Fruit fly (Drosophila melanogaster) whole organism, prepupa: ENCODE measurements around the gene CG4408.
A peak's percentile ranks its signal among the peaks of the same experiment; 100 is the strongest.

Experiments
- Blimp-1 ChIP-seq: fragments of 200-800 bp; sonication (Bioruptor generic); optimal IDR thresholded peaks from 3 replicates; lab custom pipeline; 2017; ENCODE audit warnings: missing biosample characterization, missing genetic modification characterization, mild to moderate bottlenecking, moderate library complexity, missing genetic modification reagents
- CG15336 ChIP-seq: fragments of 200-800 bp; sonication (Bioruptor generic); IDR thresholded peaks from 2 replicates; pipeline ENCODE4 v1.3.6; 2022; ENCODE audit warnings: missing biosample characterization, missing genetic modification characterization
- CG3032 ChIP-seq: fragments of 200-800 bp; optimal IDR thresholded peaks from 2 replicates; lab custom pipeline; 2019; ENCODE audit warnings: missing biosample characterization, mild to moderate bottlenecking, missing genetic modification characterization, moderate library complexity
- CG31627 ChIP-seq: fragments of 200-800 bp; sonication (Bioruptor generic); optimal IDR thresholded peaks from 3 replicates; lab custom pipeline; 2016; ENCODE audit warnings: missing biosample characterization, missing genetic modification characterization
- CG32006 ChIP-seq: fragments of 200-800 bp; sonication (Bioruptor generic); optimal IDR thresholded peaks from 3 replicates; lab custom pipeline; 2017; ENCODE audit warnings: missing biosample characterization, mild to moderate bottlenecking, missing genetic modification characterization
- CG34406 ChIP-seq: fragments of 200-800 bp; sonication (Bioruptor generic); optimal IDR thresholded peaks from 3 replicates; lab custom pipeline; 2016; ENCODE audit warnings: missing biosample characterization, missing genetic modification characterization
- CG3919 ChIP-seq: fragments of 200-800 bp; sonication (Bioruptor generic); optimal IDR thresholded peaks from 3 replicates; lab custom pipeline; 2016; ENCODE audit warnings: missing biosample characterization, missing genetic modification characterization
- CG6792 ChIP-seq: fragments of 200-800 bp; sonication (Bioruptor generic); optimal IDR thresholded peaks from 3 replicates; lab custom pipeline; 2016; ENCODE audit warnings: missing biosample characterization, missing genetic modification characterization
- CG6808 ChIP-seq: fragments of 200-800 bp; sonication (Bioruptor generic); optimal IDR thresholded peaks from 3 replicates; lab custom pipeline; 2017; ENCODE audit warnings: missing biosample characterization, missing genetic modification characterization, mild to moderate bottlenecking, moderate library complexity, missing genetic modification reagents
- CG6854 ChIP-seq: fragments of 200-800 bp; sonication (Bioruptor generic); optimal IDR thresholded peaks from 2 replicates; lab custom pipeline; 2017; ENCODE audit warnings: missing biosample characterization, mild to moderate bottlenecking, missing genetic modification characterization
- CG8119 ChIP-seq: fragments of 200-800 bp; sonication (Bioruptor generic); IDR thresholded peaks from 3 replicates; pipeline ENCODE4 v1.3.6; 2022; ENCODE audit warnings: missing biosample characterization, missing genetic modification characterization
- Eip75B ChIP-seq: fragments of 200-800 bp; sonication (Bioruptor generic); optimal IDR thresholded peaks from 3 replicates; lab custom pipeline; 2016; ENCODE audit warnings: missing biosample characterization, missing genetic modification characterization
- Eip78C ChIP-seq: fragments of 200-800 bp; sonication (Bioruptor generic); peaks from one replicate; lab custom pipeline; 2016; ENCODE audit warnings: missing biosample characterization, missing genetic modification characterization
- Ets21C ChIP-seq: fragments of 200-800 bp; sonication (Bioruptor generic); optimal IDR thresholded peaks from 3 replicates; lab custom pipeline; 2016; ENCODE audit warnings: missing biosample characterization, missing genetic modification characterization
- Ets96B ChIP-seq: fragments of 200-800 bp; optimal IDR thresholded peaks from 2 replicates; lab custom pipeline; 2019; ENCODE audit warnings: missing biosample characterization, mild to moderate bottlenecking, missing genetic modification characterization, moderate library complexity
- Hr39 ChIP-seq: fragments of 200-800 bp; sonication (Bioruptor generic); optimal IDR thresholded peaks from 2 replicates; lab custom pipeline; 2016; ENCODE audit warnings: missing biosample characterization, missing genetic modification characterization
- Hr4 ChIP-seq: fragments of 200-800 bp; sonication (Bioruptor generic); optimal IDR thresholded peaks from 3 replicates; lab custom pipeline; 2016; ENCODE audit warnings: missing biosample characterization, missing genetic modification characterization
- Met ChIP-seq: fragments of 200-800 bp; sonication (Bioruptor generic); optimal IDR thresholded peaks from 3 replicates; lab custom pipeline; 2016; ENCODE audit warnings: missing biosample characterization, missing genetic modification characterization
- OdsH ChIP-seq: fragments of 200-800 bp; sonication (Bioruptor generic); optimal IDR thresholded peaks from 3 replicates; lab custom pipeline; 2016; ENCODE audit warnings: missing biosample characterization, missing genetic modification characterization
- Smox ChIP-seq: fragments of 200-800 bp; sonication (Bioruptor generic); optimal IDR thresholded peaks from 3 replicates; lab custom pipeline; 2016; ENCODE audit warnings: missing biosample characterization, missing genetic modification characterization
- Sox14 ChIP-seq: fragments of 200-800 bp; sonication (Bioruptor generic); optimal IDR thresholded peaks from 3 replicates; lab custom pipeline; 2016; ENCODE audit warnings: missing biosample characterization, missing genetic modification characterization
- Sox15 ChIP-seq: fragments of 200-800 bp; sonication (Bioruptor generic); optimal IDR thresholded peaks from 3 replicates; lab custom pipeline; 2016; ENCODE audit warnings: missing biosample characterization, missing genetic modification characterization
- achi ChIP-seq: fragments of 200-800 bp; sonication (Bioruptor generic); optimal IDR thresholded peaks from 3 replicates; lab custom pipeline; 2016; ENCODE audit warnings: missing biosample characterization, missing genetic modification characterization
- cyc ChIP-seq: fragments of 200-800 bp; sonication (Bioruptor generic); optimal IDR thresholded peaks from 3 replicates; lab custom pipeline; 2016; ENCODE audit warnings: missing biosample characterization, missing genetic modification characterization
- dac ChIP-seq: fragments of 200-800 bp; sonication (Bioruptor generic); optimal IDR thresholded peaks from 2 replicates; lab custom pipeline; 2017; ENCODE audit warnings: missing biosample characterization, mild to moderate bottlenecking, missing genetic modification characterization
- dsx ChIP-seq: fragments of 200-800 bp; optimal IDR thresholded peaks from 3 replicates; lab custom pipeline; 2019; ENCODE audit warnings: missing biosample characterization, mild to moderate bottlenecking, missing genetic modification characterization, moderate library complexity; ENCODE audit not compliant: poor library complexity, severe bottlenecking
- esn ChIP-seq: fragments of 200-800 bp; sonication (Bioruptor generic); optimal IDR thresholded peaks from 2 replicates; lab custom pipeline; 2016; ENCODE audit warnings: missing biosample characterization, mild to moderate bottlenecking, missing genetic modification characterization, moderate library complexity
- fd59A ChIP-seq: fragments of 200-800 bp; sonication (Bioruptor generic); optimal IDR thresholded peaks from 2 replicates; lab custom pipeline; 2017; ENCODE audit warnings: missing biosample characterization, mild to moderate bottlenecking, missing genetic modification characterization, missing genetic modification reagents
- fd85E ChIP-seq: fragments of 200-800 bp; sonication (Bioruptor generic); optimal IDR thresholded peaks from 3 replicates; lab custom pipeline; 2016; ENCODE audit warnings: missing biosample characterization, missing genetic modification characterization
- fkh ChIP-seq: fragments of 200-800 bp; sonication (Bioruptor generic); optimal IDR thresholded peaks from 3 replicates; lab custom pipeline; 2017; ENCODE audit warnings: missing biosample characterization, mild to moderate bottlenecking, missing genetic modification characterization, moderate library complexity
- lz ChIP-seq: fragments of 200-800 bp; sonication (Bioruptor generic); optimal IDR thresholded peaks from 3 replicates; lab custom pipeline; 2016; ENCODE audit warnings: missing biosample characterization, missing genetic modification characterization
- pdm3 ChIP-seq: fragments of 200-800 bp; sonication (Bioruptor generic); optimal IDR thresholded peaks from 3 replicates; lab custom pipeline; 2016; ENCODE audit warnings: missing biosample characterization, missing genetic modification characterization
- salr ChIP-seq, 2 experiments: fragments of 200-800 bp; sonication (Bioruptor generic); optimal IDR thresholded peaks; 3 replicates each; lab custom pipeline; 2016 to 2018; ENCODE audit warnings: missing biosample characterization in 2 of 2, missing genetic modification characterization in 2 of 2, mild to moderate bottlenecking in 1 of 2
- spab ChIP-seq: fragments of 200-800 bp; sonication (Bioruptor generic); optimal IDR thresholded peaks from 2 replicates; lab custom pipeline; 2017; ENCODE audit warnings: missing biosample characterization, mild to moderate bottlenecking, missing genetic modification characterization, missing genetic modification reagents
- topi ChIP-seq: fragments of 200-800 bp; sonication (Bioruptor generic); optimal IDR thresholded peaks from 3 replicates; lab custom pipeline; 2016; ENCODE audit warnings: missing biosample characterization, missing genetic modification characterization
- vri ChIP-seq: fragments of 200-800 bp; sonication (Bioruptor generic); optimal IDR thresholded peaks from 3 replicates; lab custom pipeline; 2016; ENCODE audit warnings: missing biosample characterization, mild to moderate bottlenecking, missing genetic modification characterization

Gene CG4408

DNA sequence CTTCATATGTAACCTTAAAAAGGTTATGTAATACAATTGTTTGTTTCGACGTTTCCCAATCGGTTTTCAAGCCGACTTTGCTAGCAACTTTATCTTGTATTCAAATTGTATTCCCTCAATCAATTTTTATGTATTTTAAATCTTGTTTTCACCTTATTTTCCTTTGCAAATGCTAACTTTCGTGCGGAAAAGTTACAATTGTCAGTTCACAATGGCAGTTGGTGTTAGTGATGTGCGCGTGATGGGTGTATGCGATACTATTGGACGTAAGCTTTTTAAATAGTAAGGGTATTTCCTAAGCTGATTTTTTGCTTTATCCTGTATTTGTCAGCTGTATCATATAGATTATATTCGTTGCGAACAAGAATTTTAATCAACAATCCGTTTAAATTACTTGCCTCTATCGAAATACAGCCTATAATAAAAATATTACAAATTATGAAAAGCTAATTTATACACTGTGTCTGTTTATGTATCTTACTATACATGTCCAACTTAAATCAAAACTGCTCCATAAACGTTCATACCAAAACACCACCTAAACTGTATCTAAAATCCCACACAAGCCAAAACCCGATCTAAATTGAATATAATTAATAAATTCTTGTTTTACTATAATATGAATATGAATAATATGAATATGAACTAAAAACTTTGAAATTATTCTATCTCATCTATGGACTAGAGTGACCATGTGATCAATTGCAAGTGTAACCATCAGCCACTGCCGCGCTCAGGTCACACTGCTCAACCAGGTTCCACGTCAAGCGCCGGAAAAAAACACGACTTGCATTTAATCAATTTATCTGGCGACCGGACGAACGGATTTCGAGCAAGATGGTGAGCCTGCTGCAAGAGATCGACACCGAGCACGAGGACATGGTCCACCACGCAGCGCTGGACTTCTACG lies 7.3 kb downstream of the CG4408 start, which contains the start of the genes ATPsynCF6 and Sec13 (continued):
- peak; percentile 42 for TF ChIP-seq dsx (GFP tag; lab: Kevin White, UChicago)
- TF ChIP-seq Met (GFP tag; lab: Kevin White, UChicago): peak; percentile 46
- TF ChIP-seq Ets21C (GFP tag; lab: Kevin White, UChicago): peak; percentile 38
- TF ChIP-seq CG15336 (GFP tag; lab: Robert Waterston, UW): peak; percentile 58
- TF ChIP-seq dac (GFP tag; lab: Kevin White, UChicago): no peak
- TF ChIP-seq CG3919 (GFP tag; lab: Kevin White, UChicago): peak; percentile 62
- peak; percentile 58 for TF ChIP-seq Hr4 (GFP tag; lab: Kevin White, UChicago)
- TF ChIP-seq CG8119 (GFP tag; lab: Robert Waterston, UW): peak; percentile 61; the same call in 1 of the 3 replicates
- peak; percentile 52 for TF ChIP-seq OdsH
- TF ChIP-seq fd59A: no peak
- TF ChIP-seq CG6792 (GFP tag; lab: Kevin White, UChicago): peak; percentile 39
- peak; percentile 7 for TF ChIP-seq Sox15 (GFP tag; lab: Kevin White, UChicago)
- peak; percentile 55 for TF ChIP-seq CG32006 (GFP tag; lab: Kevin White, UChicago)
- peak; percentile 57 for TF ChIP-seq achi (GFP tag; lab: Kevin White, UChicago)
- peak; percentile 1 for TF ChIP-seq Eip75B (GFP tag; lab: Kevin White, UChicago)
- no peak for TF ChIP-seq spab (GFP tag; lab: Kevin White, UChicago)
- TF ChIP-seq Hr39 (GFP tag; lab: Kevin White, UChicago): peak; percentile 43
- TF ChIP-seq CG6854 (GFP tag; lab: Kevin White, UChicago): no peak
- TF ChIP-seq Blimp-1 (GFP tag; lab: Kevin White, UChicago): no peak

DNA sequence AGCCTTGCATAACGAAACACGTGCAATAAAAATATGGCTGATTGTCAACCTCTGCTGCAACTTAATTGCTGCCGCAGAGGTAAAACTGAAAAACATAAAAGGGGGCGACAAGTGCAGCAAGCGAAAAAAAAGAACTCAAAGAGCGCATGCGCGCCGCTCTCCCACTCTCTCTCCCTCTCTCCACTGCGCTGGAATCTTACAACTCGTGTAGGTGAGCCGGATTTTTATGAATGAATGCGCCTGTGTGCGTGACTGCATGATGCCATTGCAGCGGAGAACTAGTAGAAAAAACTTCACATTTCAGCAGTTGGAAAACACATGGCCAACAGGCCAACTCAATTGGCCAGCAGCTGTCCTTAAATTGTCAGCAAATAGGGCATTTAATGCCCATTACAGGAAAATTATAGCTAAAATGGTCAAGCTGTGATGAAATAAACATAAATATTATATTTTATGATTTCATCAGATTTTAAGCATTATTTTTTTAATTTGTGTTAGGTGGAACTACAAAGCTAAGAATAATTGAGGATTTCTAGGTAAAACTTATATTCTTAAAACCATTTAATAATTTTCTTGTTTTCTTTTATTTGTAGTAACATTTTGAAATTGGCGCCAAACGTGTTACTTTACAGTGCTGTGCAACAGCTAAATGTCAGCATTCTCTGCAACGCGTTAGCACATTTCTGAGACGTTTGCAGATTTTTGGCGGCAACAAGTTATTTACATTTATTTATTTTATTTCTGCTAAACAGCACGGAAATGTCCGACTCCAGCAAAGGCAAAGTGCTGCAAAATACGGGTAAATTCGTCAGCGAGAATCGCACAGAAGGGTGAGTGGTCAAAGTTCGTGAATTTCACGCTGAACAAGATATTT lies 15.7 kb downstream of the CG4408 start, which contains the start of gene PolE1:
TSS of gene PolE1 (plus strand) at position 697 of the 874 bp plus-strand sequence.
- TF ChIP-seq CG6808 (no peak), Sox14 (peak; percentile 11), Blimp-1 (GFP tag; lab: Kevin White, UChicago) (no peak), CG3032 (peak; percentile 23), vri (peak; percentile 6), topi (GFP tag; lab: Kevin White, UChicago) (peak; percentile 26), fkh (GFP tag; lab: Kevin White, UChicago) (peak; percentile 85), esn (peak; percentile 29), Eip78C (peak; percentile 64), pdm3 (GFP tag; lab: Kevin White, UChicago) (peak; percentile 9), fd85E (GFP tag; lab: Kevin White, UChicago) (no peak), CG31627 (GFP tag; lab: Kevin White, UChicago) (peak; percentile 9), Smox (GFP tag; lab: Kevin White, UChicago) (peak; percentile 9), cyc (GFP tag; lab: Kevin White, UChicago) (no peak), dsx (GFP tag; lab: Kevin White, UChicago) (no peak), salr (GFP tag; optimal IDR thresholded peaks at IDR 0.05; lab: Kevin White, UChicago) (no peak), CG6792 (GFP tag; lab: Kevin White, UChicago) (no peak), CG3919 (GFP tag; lab: Kevin White, UChicago) (peak; percentile 35), CG15336 (GFP tag; lab: Robert Waterston, UW) (0 out of 2 replicates have a peak, but pooled peaks have one; percentile 5), Ets21C (GFP tag; lab: Kevin White, UChicago) (no peak), Ets96B (no peak), lz (GFP tag; lab: Kevin White, UChicago) (no peak), CG34406 (GFP tag; lab: Kevin White, UChicago) (no peak)
